In genomic region chrIV:3648634-3649240, ce11 we compare ENCODE assay signal across 8 worm cellular contexts.
A peak's percentile ranks its signal among the peaks of the same experiment; 100 is the strongest.
TF ChIP-seq lines count a peak whose summit lies in the region.

Gene CC8.2 (minus strand): TSS chrIV:3648684.

TF ChIP-seq in whole organism, L1 larva, 84 proteins besides CTCF, POLR2A, EP300 and RAD21 (continues in another document):
- TF ChIP-seq pax-3 (tag; optimal IDR thresholded peaks at IDR 0.05; lab: Kevin White, UChicago) (no peak), nhr-19 (GFP tag; conservative IDR thresholded peaks at IDR 0.05; lab: Robert Waterston, UW) (peak; percentile 45), sptf-1 (tag; optimal IDR thresholded peaks at IDR 0.05; lab: Kevin White, UChicago) (no peak), fos-1 (tag; optimal IDR thresholded peaks at IDR 0.05; lab: Kevin White, UChicago) (no peak), fkh-8 (tag; optimal IDR thresholded peaks at IDR 0.05; lab: Kevin White, UChicago) (no peak), vab-15 (tag; optimal IDR thresholded peaks at IDR 0.05; lab: Kevin White, UChicago) (no peak), ztf-4 (tag; optimal IDR thresholded peaks at IDR 0.05; lab: Kevin White, UChicago) (no peak), C34B4.2 (tag; optimal IDR thresholded peaks at IDR 0.05; lab: Kevin White, UChicago) (no peak), nhr-77 (tag; optimal IDR thresholded peaks at IDR 0.05; lab: Kevin White, UChicago) (no peak), nhr-11 (tag; optimal IDR thresholded peaks at IDR 0.05; lab: Kevin White, UChicago) (no peak), nhr-84 (tag; optimal IDR thresholded peaks at IDR 0.05; lab: Kevin White, UChicago) (no peak)

TF ChIP-seq in whole organism, L2 larva, 48 proteins besides CTCF, POLR2A, EP300 and RAD21 (continues in another document):
- TF ChIP-seq Y55F3AM.14 (GFP tag; optimal IDR thresholded peaks at IDR 0.05; lab: Kevin White, UChicago) = peak; percentile 38
- TF ChIP-seq nhr-25 (tag; optimal IDR thresholded peaks at IDR 0.05; lab: Kevin White, UChicago) = peak; percentile 71
- TF ChIP-seq nhr-129 (tag; optimal IDR thresholded peaks at IDR 0.05; lab: Kevin White, UChicago) = peak; percentile 81
- no peak for TF ChIP-seq mab-5 (tag; optimal IDR thresholded peaks at IDR 0.05; lab: Kevin White, UChicago)
- peak; percentile 15 to 41 for TF ChIP-seq mdl-1 (tag; optimal IDR thresholded peaks at IDR 0.05; lab: Kevin White, UChicago)
- peak in 1 of 2 experiments; percentile 15 for TF ChIP-seq lsy-2 (tag; optimal IDR thresholded peaks at IDR 0.05; lab: Kevin White, UChicago)
- peak; percentile 91 for TF ChIP-seq sma-9 (GFP tag; optimal IDR thresholded peaks at IDR 0.05; lab: Kevin White, UChicago)
- no peak for TF ChIP-seq sma-9 (tag; optimal IDR thresholded peaks at IDR 0.05; lab: Kevin White, UChicago)
- peak; percentile 65 for TF ChIP-seq blmp-1 (tag; optimal IDR thresholded peaks at IDR 0.05; lab: Kevin White, UChicago; ENCODE audit: insufficient read depth)
- TF ChIP-seq sem-4 (tag; optimal IDR thresholded peaks at IDR 0.05; lab: Kevin White, UChicago) = no peak
- TF ChIP-seq nhr-6 (tag; optimal IDR thresholded peaks at IDR 0.05; lab: Kevin White, UChicago) = no peak

TF ChIP-seq in whole organism, L3 larva, 47 proteins besides CTCF, POLR2A, EP300 and RAD21 (continues in another document):
- TF ChIP-seq pqm-1 (tag; optimal IDR thresholded peaks at IDR 0.05; lab: Kevin White, UChicago) (no peak), nhr-25 (tag; optimal IDR thresholded peaks at IDR 0.05; lab: Kevin White, UChicago) (peak; percentile 18), elt-3 (tag; optimal IDR thresholded peaks at IDR 0.05; lab: Kevin White, UChicago) (peak in 1 of 3 experiments; percentile 63), ztf-11 (tag; optimal IDR thresholded peaks at IDR 0.05; lab: Kevin White, UChicago) (no peak), tbx-2 (tag; optimal IDR thresholded peaks at IDR 0.05; lab: Kevin White, UChicago) (no peak), unc-62 (GFP tag; optimal IDR thresholded peaks at IDR 0.05; lab: Kevin White, UChicago) (no peak), nhr-76 (tag; optimal IDR thresholded peaks at IDR 0.05; lab: Kevin White, UChicago) (no peak), ama-1 (optimal IDR thresholded peaks at IDR 0.05; lab: Kevin White, UChicago) (peak; percentile 47), unc-39 (tag; optimal IDR thresholded peaks at IDR 0.05; lab: Kevin White, UChicago) (no peak), eor-1 (tag; optimal IDR thresholded peaks at IDR 0.05; lab: Kevin White, UChicago) (no peak), fos-1 (tag; optimal IDR thresholded peaks at IDR 0.05; lab: Kevin White, UChicago) (no peak), skn-1 (tag; optimal IDR thresholded peaks at IDR 0.05; lab: Kevin White, UChicago) (no peak)

TF ChIP-seq in whole organism, L4 larva, 104 proteins besides CTCF, POLR2A, EP300 and RAD21 (continues in another document):
- TF ChIP-seq set-16 (GFP tag; IDR thresholded peaks at IDR 0.05; lab: Robert Waterston, UW) = peak; percentile 81
- no peak for TF ChIP-seq spr-3 (GFP tag; optimal IDR thresholded peaks at IDR 0.05; lab: Kevin White, UChicago)
- TF ChIP-seq hif-1 (tag; optimal IDR thresholded peaks at IDR 0.05; lab: Kevin White, UChicago) = peak in 1 of 2 experiments; percentile 43
- TF ChIP-seq snpc-4 (tag; optimal IDR thresholded peaks at IDR 0.05; lab: Kevin White, UChicago) = no peak
- no peak for TF ChIP-seq unc-39 (tag; optimal IDR thresholded peaks at IDR 0.05; lab: Kevin White, UChicago)
- TF ChIP-seq vab-7 (GFP tag; IDR thresholded peaks at IDR 0.05; lab: Robert Waterston, UW) = no peak
- TF ChIP-seq lir-3 (tag; optimal IDR thresholded peaks at IDR 0.05; lab: Kevin White, UChicago) = no peak
- TF ChIP-seq lin-29 (GFP tag; IDR thresholded peaks at IDR 0.05; lab: Robert Waterston, UW) = no peak
- TF ChIP-seq Y75B8A.6 (GFP tag; IDR thresholded peaks at IDR 0.05; lab: Robert Waterston, UW) = no peak
- no peak for TF ChIP-seq attf-4 (tag; optimal IDR thresholded peaks at IDR 0.05; lab: Kevin White, UChicago)
- TF ChIP-seq zip-2 (tag; optimal IDR thresholded peaks at IDR 0.05; lab: Kevin White, UChicago) = no peak
- TF ChIP-seq ctbp-1 (GFP tag; IDR thresholded peaks at IDR 0.05; lab: Robert Waterston, UW) = no peak
- peak; percentile 61 for TF ChIP-seq nhr-28 (tag; optimal IDR thresholded peaks at IDR 0.05; lab: Kevin White, UChicago)

TF ChIP-seq in whole organism, late embryonic, 69 proteins besides CTCF, POLR2A, EP300 and RAD21:
- peak; percentile 51 for TF ChIP-seq elt-2 (tag; optimal IDR thresholded peaks at IDR 0.05; lab: Kevin White, UChicago)
- peak; percentile 14 for TF ChIP-seq ceh-18 (tag; optimal IDR thresholded peaks at IDR 0.05; lab: Kevin White, UChicago)
- TF ChIP-seq ceh-30 (tag; optimal IDR thresholded peaks at IDR 0.05; lab: Kevin White, UChicago) = no peak
- no peak for TF ChIP-seq che-1 (tag; optimal IDR thresholded peaks at IDR 0.05; lab: Kevin White, UChicago)
- TF ChIP-seq pqm-1 (tag; optimal IDR thresholded peaks at IDR 0.05; lab: Kevin White, UChicago) = peak; percentile 2
- no peak for TF ChIP-seq unc-55 (GFP tag; optimal IDR thresholded peaks at IDR 0.05; lab: Kevin White, UChicago)
- TF ChIP-seq ama-1 (optimal IDR thresholded peaks at IDR 0.05; lab: Kevin White, UChicago) = no peak

TF ChIP-seq in whole organism, midembryonic, 9 proteins besides CTCF, POLR2A, EP300 and RAD21:
- TF ChIP-seq ztf-23 (GFP tag; IDR thresholded peaks at IDR 0.05; lab: Robert Waterston, UW) = 0 out of 2 replicates have a peak, but pooled peaks have one; percentile 27
- no peak for TF ChIP-seq klf-2 (GFP tag; conservative IDR thresholded peaks at IDR 0.05; lab: Robert Waterston, UW)
- no peak for TF ChIP-seq tab-1 (GFP tag; IDR thresholded peaks at IDR 0.05; lab: Robert Waterston, UW)
- TF ChIP-seq cog-1 (tag; optimal IDR thresholded peaks at IDR 0.05; lab: Kevin White, UChicago) = no peak
- TF ChIP-seq med-1 (GFP tag; optimal IDR thresholded peaks at IDR 0.05; lab: Kevin White, UChicago; ENCODE audit: insufficient read depth) = no peak
- no peak for TF ChIP-seq T22C8.4 (GFP tag; IDR thresholded peaks at IDR 0.05; lab: Robert Waterston, UW)
- TF ChIP-seq ztf-29 (GFP tag; IDR thresholded peaks at IDR 0.05; lab: Robert Waterston, UW) = no peak
- no peak for TF ChIP-seq flt-1 (GFP tag; IDR thresholded peaks at IDR 0.05; lab: Robert Waterston, UW)

TF ChIP-seq in whole organism, mixed stage, embryonic, 35 proteins besides CTCF, POLR2A, EP300 and RAD21:
- TF ChIP-seq ham-2 (GFP tag; optimal IDR thresholded peaks at IDR 0.05; lab: Kevin White, UChicago) (peak; percentile 15), ztf-11 (tag; optimal IDR thresholded peaks at IDR 0.05; lab: Kevin White, UChicago) (no peak), M03D4.4 (tag; optimal IDR thresholded peaks at IDR 0.05; lab: Kevin White, UChicago) (peak; percentile 6)

TF ChIP-seq in whole organism, young adult, 124 proteins besides CTCF, POLR2A, EP300 and RAD21 (continues in another document):
- TF ChIP-seq lsy-27 (tag; optimal IDR thresholded peaks at IDR 0.05; lab: Kevin White, UChicago; ENCODE audit: borderline replicate concordance, insufficient read depth) (no peak), ceh-40 (GFP tag; IDR thresholded peaks at IDR 0.05; lab: Robert Waterston, UW) (no peak), mel-28 (tag; optimal IDR thresholded peaks at IDR 0.05; lab: Kevin White, UChicago; ENCODE audit: borderline replicate concordance) (no peak), hmg-20 (GFP tag; IDR thresholded peaks at IDR 0.05; lab: Robert Waterston, UW) (no peak), somi-1 (GFP tag; optimal IDR thresholded peaks at IDR 0.05; lab: Kevin White, UChicago) (peak; percentile 43), ceh-91 (GFP tag; IDR thresholded peaks at IDR 0.05; lab: Robert Waterston, UW) (peak; percentile 60), efl-1 (GFP tag; optimal IDR thresholded peaks at IDR 0.05; lab: Kevin White, UChicago) (peak; percentile 83), ztf-3 (GFP tag; optimal IDR thresholded peaks at IDR 0.05; lab: Kevin White, UChicago) (no peak), madf-6 (GFP tag; IDR thresholded peaks at IDR 0.05; lab: Robert Waterston, UW) (peak; percentile 96), tbp1 (GFP tag; optimal IDR thresholded peaks at IDR 0.05; lab: Kevin White, UChicago) (no peak), pbrm-1 (GFP tag; IDR thresholded peaks at IDR 0.05; lab: Robert Waterston, UW) (no peak), nhr-80 (tag; optimal IDR thresholded peaks at IDR 0.05; lab: Kevin White, UChicago) (peak; percentile 21), nfya-2 (GFP tag; IDR thresholded peaks at IDR 0.05; lab: Robert Waterston, UW) (no peak), nhr-27 (tag; optimal IDR thresholded peaks at IDR 0.05; lab: Kevin White, UChicago) (no peak), F10E7.11 (tag; optimal IDR thresholded peaks at IDR 0.05; lab: Kevin White, UChicago) (no peak), lag-1 (GFP tag; IDR thresholded peaks at IDR 0.05; lab: Robert Waterston, UW) (no peak), F22D6.2 (tag; optimal IDR thresholded peaks at IDR 0.05; lab: Kevin White, UChicago) (no peak), K11D2.4 (GFP tag; IDR thresholded peaks at IDR 0.05; lab: Robert Waterston, UW) (no peak), chd-7 (tag; optimal IDR thresholded peaks at IDR 0.05; lab: Kevin White, UChicago) (peak; percentile 18), akir-1 (GFP tag; optimal IDR thresholded peaks at IDR 0.05; lab: Kevin White, UChicago) (no peak), gei-17 (GFP tag; optimal IDR thresholded peaks at IDR 0.05; lab: Kevin White, UChicago) (no peak), attf-5 (GFP tag; optimal IDR thresholded peaks at IDR 0.05; lab: Kevin White, UChicago) (no peak), dox-1 (GFP tag; IDR thresholded peaks at IDR 0.05; lab: Robert Waterston, UW) (no peak; the same call in 1 of the 2 replicates), bed-2 (GFP tag; IDR thresholded peaks at IDR 0.05; lab: Robert Waterston, UW) (no peak), zim-3 (tag; optimal IDR thresholded peaks at IDR 0.05; lab: Kevin White, UChicago) (no peak), die-1 (tag; optimal IDR thresholded peaks at IDR 0.05; lab: Kevin White, UChicago) (no peak), egl-18 (GFP tag; IDR thresholded peaks at IDR 0.05; lab: Robert Waterston, UW) (no peak), sptf-2 (GFP tag; optimal IDR thresholded peaks at IDR 0.05; lab: Kevin White, UChicago) (no peak), lsl-1 (GFP tag; optimal IDR thresholded peaks at IDR 0.05; lab: Kevin White, UChicago) (no peak), D2030.7 (GFP tag; IDR thresholded peaks at IDR 0.05; lab: Robert Waterston, UW) (peak; percentile 38; the same call in 1 of the 2 replicates), ztf-18 (tag; optimal IDR thresholded peaks at IDR 0.05; lab: Kevin White, UChicago) (no peak), egrh-3 (GFP tag; IDR thresholded peaks at IDR 0.05; lab: Robert Waterston, UW) (peak; percentile 89), ztf-26 (tag; optimal IDR thresholded peaks at IDR 0.05; lab: Kevin White, UChicago) (peak; percentile 30), xnd-1 (tag; optimal IDR thresholded peaks at IDR 0.05; lab: Kevin White, UChicago) (peak; percentile 63), ztf-28 (GFP tag; IDR thresholded peaks at IDR 0.05; lab: Robert Waterston, UW) (no peak), F23B12.7 (tag; optimal IDR thresholded peaks at IDR 0.05; lab: Kevin White, UChicago; ENCODE audit: insufficient read depth) (no peak)
